Fruit fly (Drosophila melanogaster): ENCODE data around the gene Fer1HCH.

Gene Fer1HCH

dm6 chr3R:30427805-30428359 is 39.9 kb upstream of the Fer1HCH start, which contains the start of gene CG2218 (continued):
- TF ChIP-seq CG4318 (GFP tag; optimal IDR thresholded peaks at IDR 0.05) (no peak), CG8632 (GFP tag; optimal IDR thresholded peaks at IDR 0.05) (no peak), CG8119 (GFP tag; IDR thresholded peaks at IDR 0.05) (no peak), esn (GFP tag; optimal IDR thresholded peaks at IDR 0.05) (no peak), Blimp-1 (GFP tag; optimal IDR thresholded peaks at IDR 0.05) (no peak), Eip78C (GFP tag) (no peak), ss (GFP tag; optimal IDR thresholded peaks at IDR 0.05) (peak in 1 of 2 experiments; percentile 81), Smox (GFP tag; optimal IDR thresholded peaks at IDR 0.05) (no peak), eg (GFP tag; IDR thresholded peaks at IDR 0.05) (no peak), fd85E (GFP tag; optimal IDR thresholded peaks at IDR 0.05) (no peak), CG3032 (tag; optimal IDR thresholded peaks at IDR 0.05) (no peak), topi (GFP tag; optimal IDR thresholded peaks at IDR 0.05) (no peak)

DNA sequence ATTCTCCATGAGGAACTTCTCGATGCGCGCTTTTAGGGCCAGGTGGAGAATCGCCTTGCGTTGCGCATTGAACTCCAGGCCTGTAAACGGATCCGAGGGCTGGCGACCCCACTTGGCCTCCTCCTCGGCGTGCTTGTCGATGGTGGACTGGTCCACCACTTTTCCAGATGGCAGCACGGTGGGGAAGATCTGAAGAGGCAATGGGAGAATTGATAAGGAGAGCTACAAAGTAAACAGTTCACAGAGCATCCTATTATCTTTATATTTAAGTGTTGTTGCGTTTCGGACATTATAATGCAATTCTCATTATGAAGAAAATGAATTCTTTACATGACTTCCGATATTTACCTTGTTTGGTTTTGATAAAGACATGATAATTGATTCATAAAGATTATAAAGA is 38.6 kb upstream of the Fer1HCH start:
- TF ChIP-seq CG6276 (GFP tag; optimal IDR thresholded peaks at IDR 0.05) = no peak
- peak; percentile 96 for TF ChIP-seq dsx (GFP tag; optimal IDR thresholded peaks at IDR 0.05; ENCODE audit: poor library complexity, severe bottlenecking)
- TF ChIP-seq Eip78C (GFP tag) = peak; percentile 0
- TF ChIP-seq svp (GFP tag) = peak; percentile 99
- no peak for TF ChIP-seq Hr4 (GFP tag; optimal IDR thresholded peaks at IDR 0.05)
- TF ChIP-seq Ets96B (tag; optimal IDR thresholded peaks at IDR 0.05) = no peak
- TF ChIP-seq CG15336 (GFP tag; IDR thresholded peaks at IDR 0.05) = no peak

dm6 chr3R:30425622-30426021 is 37.6 kb upstream of the Fer1HCH start:
- no peak for TF ChIP-seq ss (GFP tag; optimal IDR thresholded peaks at IDR 0.05)
- TF ChIP-seq Smox (GFP tag; optimal IDR thresholded peaks at IDR 0.05) = no peak
- no peak for TF ChIP-seq Hr38 (GFP tag; optimal IDR thresholded peaks at IDR 0.05)
- TF ChIP-seq CG34406 (GFP tag; optimal IDR thresholded peaks at IDR 0.05) = no peak
- TF ChIP-seq fkh (GFP tag; optimal IDR thresholded peaks at IDR 0.05) = no peak
- TF ChIP-seq Eip75B (GFP tag; optimal IDR thresholded peaks at IDR 0.05) = no peak
- no peak for TF ChIP-seq Met (GFP tag; optimal IDR thresholded peaks at IDR 0.05)
- TF ChIP-seq CG6808 (GFP tag; optimal IDR thresholded peaks at IDR 0.05) = no peak
- TF ChIP-seq CG32006 (GFP tag; optimal IDR thresholded peaks at IDR 0.05) = no peak
- TF ChIP-seq pdm3 (GFP tag; optimal IDR thresholded peaks at IDR 0.05) = no peak
- no peak for TF ChIP-seq Eip78C (GFP tag)
- TF ChIP-seq Sox14 (GFP tag; optimal IDR thresholded peaks at IDR 0.05) = no peak
- no peak for TF ChIP-seq acj6 (GFP tag; optimal IDR thresholded peaks at IDR 0.05)

- TF ChIP-seq esn (GFP tag; optimal IDR thresholded peaks at IDR 0.05) = peak; percentile 15
- TF ChIP-seq ss (GFP tag; optimal IDR thresholded peaks at IDR 0.05) = no peak
- TF ChIP-seq Eip78C (GFP tag) = peak; percentile 14
Measured at dm6 chr3R:30424993-30425392, 37.0 kb upstream of the Fer1HCH start, which contains the start of gene CG15536. CG15536 (minus strand) TSS chr3R:30425162.

DNA sequence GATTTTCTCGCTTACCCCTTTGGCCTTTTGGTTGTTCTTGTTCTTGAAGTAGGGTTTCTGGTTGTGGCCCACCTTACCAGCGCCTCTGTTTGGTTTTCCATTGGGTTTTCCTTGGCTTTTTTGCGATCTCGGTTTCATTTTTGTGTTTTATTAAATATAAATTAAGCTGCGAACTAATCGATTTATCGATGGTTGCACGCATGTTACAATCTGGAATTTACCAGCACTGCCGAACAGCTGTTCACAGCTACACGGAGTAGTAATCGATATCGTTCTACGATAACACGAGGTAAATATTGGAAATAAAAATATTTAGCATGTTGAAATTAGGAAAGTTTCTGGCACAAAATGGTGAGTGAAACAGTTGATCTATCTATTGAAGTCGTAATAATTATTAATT is 35.7 kb upstream of the Fer1HCH start, which contains the start of the genes CG15535 and mRpS18C:
CG15535 (minus strand) TSS at position 235 of the 400 bp plus-strand sequence.
mRpS18C (plus strand) TSS at position 280 of the 400 bp plus-strand sequence.
- TF ChIP-seq cyc (GFP tag; optimal IDR thresholded peaks at IDR 0.05) = no peak
- TF ChIP-seq CG10669 (GFP tag; optimal IDR thresholded peaks at IDR 0.05) = no peak
- TF ChIP-seq CG34406 (GFP tag; optimal IDR thresholded peaks at IDR 0.05) = no peak
- TF ChIP-seq spab (GFP tag; optimal IDR thresholded peaks at IDR 0.05) = no peak
- no peak for TF ChIP-seq CG3919 (GFP tag; optimal IDR thresholded peaks at IDR 0.05)
- TF ChIP-seq Smox (GFP tag; optimal IDR thresholded peaks at IDR 0.05) = no peak
- TF ChIP-seq CG6163 (GFP tag; IDR thresholded peaks at IDR 0.05) = 0 out of 3 replicates have a peak, but pooled peaks have one; percentile 17
- TF ChIP-seq dsx (GFP tag; optimal IDR thresholded peaks at IDR 0.05; ENCODE audit: poor library complexity, severe bottlenecking) = no peak
- TF ChIP-seq Eip75B (GFP tag; optimal IDR thresholded peaks at IDR 0.05) = no peak
- no peak for TF ChIP-seq ss (GFP tag; optimal IDR thresholded peaks at IDR 0.05)
- no peak for TF ChIP-seq CG8319 (GFP tag; optimal IDR thresholded peaks at IDR 0.05)
- no peak for TF ChIP-seq Gug (GFP tag; IDR thresholded peaks at IDR 0.05)
- no peak for TF ChIP-seq CG8632 (GFP tag; optimal IDR thresholded peaks at IDR 0.05)
- TF ChIP-seq CG8119 (GFP tag; IDR thresholded peaks at IDR 0.05) = no peak
- peak; percentile 2 for TF ChIP-seq lz (GFP tag; optimal IDR thresholded peaks at IDR 0.05)
- TF ChIP-seq OdsH (GFP tag; optimal IDR thresholded peaks at IDR 0.05) = no peak
- peak; percentile 60 for TF ChIP-seq Eip78C (GFP tag)
- no peak for TF ChIP-seq fd85E (GFP tag; optimal IDR thresholded peaks at IDR 0.05)
- TF ChIP-seq CG6854 (GFP tag; optimal IDR thresholded peaks at IDR 0.05) = no peak
- no peak for TF ChIP-seq CG32006 (GFP tag; optimal IDR thresholded peaks at IDR 0.05)
- no peak for TF ChIP-seq CG3032 (tag; optimal IDR thresholded peaks at IDR 0.05)
- no peak for TF ChIP-seq salr (GFP tag; optimal IDR thresholded peaks at IDR 0.05)
- no peak for TF ChIP-seq fkh (GFP tag; optimal IDR thresholded peaks at IDR 0.05)
- TF ChIP-seq Hr39 (GFP tag; optimal IDR thresholded peaks at IDR 0.05) = no peak
- no peak for TF ChIP-seq Ets96B (tag; optimal IDR thresholded peaks at IDR 0.05)
- TF ChIP-seq CG7368 (GFP tag; optimal IDR thresholded peaks at IDR 0.05) = no peak
- no peak for TF ChIP-seq CG4318 (GFP tag; optimal IDR thresholded peaks at IDR 0.05)
- TF ChIP-seq CG6808 (GFP tag; optimal IDR thresholded peaks at IDR 0.05) = no peak
- TF ChIP-seq CG31627 (GFP tag; optimal IDR thresholded peaks at IDR 0.05) = no peak

All from whole organism, prepupa.